Worm (Caenorhabditis elegans) whole organism, midembryonic: ENCODE results near the gene scc-3.

Source experiments
- T22C8.4 ChIP-seq: fragments of 200-800 bp; sonication (Bioruptor generic); IDR thresholded peaks from 2 replicates; pipeline ENCODE4 v1.3.6; 2022; ENCODE audit warnings: missing genetic modification characterization, missing compliant biosample characterization
- cog-1 ChIP-seq: sonication (generic microtip); optimal IDR thresholded peaks from 2 replicates; lab custom pipeline; 2016; ENCODE audit warnings: missing genetic modification characterization, missing compliant biosample characterization
- flt-1 ChIP-seq: fragments of 200-800 bp; sonication (Bioruptor generic); IDR thresholded peaks from 2 replicates; pipeline ENCODE4 v1.3.6; 2022; ENCODE audit warnings: missing genetic modification characterization, missing compliant biosample characterization
- med-1 ChIP-seq: sonication (generic microtip); optimal IDR thresholded peaks from 2 replicates; lab custom pipeline; 2017; ENCODE audit warnings: missing genetic modification characterization, mild to moderate bottlenecking, missing compliant biosample characterization, antibody characterized with exemption, missing genetic modification reagents; ENCODE audit not compliant: insufficient read depth
- ref-1 ChIP-seq: fragments of 200-800 bp; sonication (Bioruptor generic); conservative IDR thresholded peaks from 2 replicates; pipeline ENCODE4 v1.3.6; 2022; ENCODE audit warnings: missing genetic modification reagents, missing genetic modification characterization, missing compliant biosample characterization
- tab-1 ChIP-seq: fragments of 200-800 bp; sonication (Bioruptor generic); IDR thresholded peaks from 2 replicates; pipeline ENCODE4 v1.3.6; 2022; ENCODE audit warnings: missing genetic modification characterization, missing compliant biosample characterization
- ztf-23 ChIP-seq: fragments of 200-800 bp; sonication (Bioruptor generic); IDR thresholded peaks from 2 replicates; pipeline ENCODE4 v1.3.6; 2022; ENCODE audit warnings: missing genetic modification reagents, missing genetic modification characterization, missing compliant biosample characterization
- ztf-29 ChIP-seq: fragments of 200-800 bp; sonication (Bioruptor generic); IDR thresholded peaks from 2 replicates; pipeline ENCODE4 v1.3.6; 2022; ENCODE audit warnings: missing genetic modification reagents, missing genetic modification characterization, missing compliant biosample characterization

DNA sequence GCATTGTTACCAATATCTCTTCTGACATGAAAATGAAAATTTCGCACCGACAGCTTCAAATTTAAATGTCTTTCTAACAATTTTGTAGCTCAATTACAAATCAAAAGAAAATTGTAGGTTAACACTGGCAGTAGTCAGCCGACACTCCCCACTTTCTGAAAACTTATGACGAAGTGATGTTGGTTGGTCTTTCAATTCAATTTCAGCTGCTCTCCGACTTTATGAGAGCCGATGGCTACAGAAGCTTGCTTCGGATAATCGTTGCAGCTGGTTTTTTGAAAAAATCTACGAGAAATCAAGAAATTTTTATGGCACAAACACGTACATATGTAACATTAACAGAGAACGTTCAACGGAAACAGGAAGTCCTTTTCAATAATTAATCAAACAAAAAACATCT is 21.1 kb downstream of the scc-3 start, which contains the start of gene sre-20:
- no peak for TF ChIP-seq med-1 (GFP tag; lab: Kevin White, UChicago)
- TF ChIP-seq cog-1 = no peak
- TF ChIP-seq flt-1 = no peak
- TF ChIP-seq ztf-23 = no peak
- TF ChIP-seq ztf-29 (GFP tag; lab: Robert Waterston, UW) = no peak
- no peak for TF ChIP-seq T22C8.4 (GFP tag; lab: Robert Waterston, UW)
- no peak for TF ChIP-seq ref-1 (GFP tag; lab: Robert Waterston, UW)
- TF ChIP-seq tab-1 = no peak
